Worm (Caenorhabditis elegans) whole organism, mixed stage, embryonic: Measurements from ENCODE around the gene C25F9.14.

ENCODE experiments used
- cnd-1 ChIP-seq: fragments of 200-800 bp; sonication (Bioruptor generic); optimal IDR thresholded peaks from 2 replicates; lab custom pipeline; 2018; ENCODE audit warnings: mild to moderate bottlenecking, missing genetic modification characterization, missing compliant biosample characterization
- nhr-12 ChIP-seq: fragments of 150-350 bp; optimal IDR thresholded peaks from 2 replicates; lab custom pipeline; 2014; ENCODE audit warnings: missing biosample characterization, missing genetic modification characterization
- nhr-2 ChIP-seq: fragments of 150-350 bp; optimal IDR thresholded peaks from 2 replicates; lab custom pipeline; 2014; ENCODE audit warnings: missing biosample characterization, missing genetic modification characterization
- nhr-237 ChIP-seq: fragments of 150-350 bp; optimal IDR thresholded peaks from 2 replicates; lab custom pipeline; 2014; ENCODE audit warnings: missing biosample characterization, missing genetic modification characterization
- pha-4 ChIP-seq: fragments of 150-350 bp; optimal IDR thresholded peaks from 2 replicates; lab custom pipeline; 2018; ENCODE audit warnings: missing biosample characterization, missing genetic modification reagents, missing genetic modification characterization
- snpc-4 ChIP-seq: fragments of 150-350 bp; optimal IDR thresholded peaks from 2 replicates; lab custom pipeline; 2014; ENCODE audit warnings: missing biosample characterization, missing genetic modification characterization
- sptf-1 ChIP-seq: sonication (generic microtip); optimal IDR thresholded peaks from 2 replicates; lab custom pipeline; 2017; ENCODE audit warnings: mild to moderate bottlenecking, missing genetic modification characterization, moderate library complexity, missing compliant biosample characterization
- unc-39 ChIP-seq: fragments of 150-350 bp; optimal IDR thresholded peaks from 2 replicates; lab custom pipeline; 2014; ENCODE audit warnings: missing biosample characterization, missing genetic modification characterization
- unc-62 ChIP-seq: fragments of 150-350 bp; optimal IDR thresholded peaks from 2 replicates; lab custom pipeline; 2014; ENCODE audit warnings: missing biosample characterization, missing genetic modification reagents, missing genetic modification characterization
- ztf-11 ChIP-seq: fragments of 150-350 bp; optimal IDR thresholded peaks from 2 replicates; lab custom pipeline; 2014; ENCODE audit warnings: missing biosample characterization, missing genetic modification characterization

ce11 chrV:19428097-19428496 is 8.2 kb upstream of the C25F9.14 start:
- no peak for TF ChIP-seq unc-62
- TF ChIP-seq nhr-12 (tag; lab: Kevin White, UChicago), result no peak
- no peak for TF ChIP-seq cnd-1 (tag; lab: Kevin White, UChicago)
- no peak for TF ChIP-seq nhr-237
- no peak for TF ChIP-seq unc-39 (tag; lab: Kevin White, UChicago)
- no peak for TF ChIP-seq pha-4 (tag; lab: Kevin White, UChicago)
- no peak for TF ChIP-seq nhr-2 (tag; lab: Kevin White, UChicago)
- no peak for TF ChIP-seq snpc-4 (tag; lab: Kevin White, UChicago)
- no peak for TF ChIP-seq sptf-1 (tag; lab: Kevin White, UChicago)
- TF ChIP-seq ztf-11 (tag; lab: Kevin White, UChicago), result no peak
